Worm (Caenorhabditis elegans) whole organism, late embryonic: ENCODE results near the gene T04F3.3.

Experiments
- C08G9.2 ChIP-seq: sonication (generic microtip); optimal IDR thresholded peaks from 2 replicates; lab custom pipeline; 2016; ENCODE audit warnings: mild to moderate bottlenecking, missing genetic modification characterization, moderate library complexity, missing compliant biosample characterization
- F13H6.1 ChIP-seq: sonication (generic microtip); optimal IDR thresholded peaks from 2 replicates; lab custom pipeline; 2016; ENCODE audit warnings: missing genetic modification characterization, missing compliant biosample characterization
- K02D7.2 ChIP-seq: sonication (generic microtip); optimal IDR thresholded peaks from 2 replicates; lab custom pipeline; 2017; ENCODE audit warnings: mild to moderate bottlenecking, missing genetic modification characterization, missing compliant biosample characterization
- K09A11.1 ChIP-seq: sonication (generic microtip); optimal IDR thresholded peaks from 2 replicates; lab custom pipeline; 2017; ENCODE audit warnings: antibody characterized with exemption, mild to moderate bottlenecking, missing genetic modification characterization, missing compliant biosample characterization; ENCODE audit not compliant: insufficient read depth
- T23F11.4 ChIP-seq: fragments of 200-800 bp; sonication (Bioruptor generic); optimal IDR thresholded peaks from 2 replicates; lab custom pipeline; 2018; ENCODE audit warnings: mild to moderate bottlenecking, missing genetic modification characterization, missing compliant biosample characterization
- ama-1 ChIP-seq: fragments of 150-350 bp; optimal IDR thresholded peaks from 2 replicates; lab custom pipeline; 2014
- ceh-14 ChIP-seq: sonication (generic microtip); optimal IDR thresholded peaks from 2 replicates; lab custom pipeline; 2016; ENCODE audit warnings: missing genotype, missing genetic modification characterization, missing compliant biosample characterization
- ceh-18 ChIP-seq: sonication (generic microtip); optimal IDR thresholded peaks from 2 replicates; lab custom pipeline; 2016; ENCODE audit warnings: missing genetic modification characterization, missing compliant biosample characterization
- ceh-19 ChIP-seq: fragments of 200-800 bp; sonication (Bioruptor generic); optimal IDR thresholded peaks from 2 replicates; lab custom pipeline; 2018; ENCODE audit warnings: mild to moderate bottlenecking, missing genetic modification characterization, missing compliant biosample characterization
- ceh-22 ChIP-seq: sonication (generic microtip); optimal IDR thresholded peaks from 2 replicates; lab custom pipeline; 2017; ENCODE audit warnings: missing biosample characterization, missing genetic modification characterization
- ceh-31 ChIP-seq: sonication (generic microtip); optimal IDR thresholded peaks from 2 replicates; lab custom pipeline; 2016; ENCODE audit warnings: missing genetic modification characterization, missing compliant biosample characterization
- ceh-45 ChIP-seq: fragments of 200-800 bp; sonication (Bioruptor generic); IDR thresholded peaks from 2 replicates; pipeline ENCODE4 v1.3.6; 2022; ENCODE audit warnings: missing genetic modification reagents, missing genetic modification characterization, missing compliant biosample characterization
- ceh-48 ChIP-seq: sonication (generic microtip); optimal IDR thresholded peaks from 2 replicates; lab custom pipeline; 2016; ENCODE audit warnings: missing genetic modification characterization, inconsistent platforms, missing compliant biosample characterization
- ceh-9 ChIP-seq: sonication (generic microtip); optimal IDR thresholded peaks from 2 replicates; lab custom pipeline; 2016; ENCODE audit warnings: mild to moderate bottlenecking, missing genetic modification characterization, inconsistent platforms, missing compliant biosample characterization
- che-1 ChIP-seq: sonication (generic microtip); optimal IDR thresholded peaks from 2 replicates; lab custom pipeline; 2016; ENCODE audit warnings: mild to moderate bottlenecking, missing genetic modification characterization, missing compliant biosample characterization
- dve-1 ChIP-seq: sonication (generic microtip); optimal IDR thresholded peaks from 2 replicates; lab custom pipeline; 2017; ENCODE audit warnings: antibody characterized with exemption, mild to moderate bottlenecking, missing genetic modification characterization, missing compliant biosample characterization
- elt-2 ChIP-seq: sonication (generic microtip); optimal IDR thresholded peaks from 2 replicates; lab custom pipeline; 2016; ENCODE audit warnings: missing genetic modification reagents, missing genetic modification characterization, missing compliant biosample characterization
- elt-4 ChIP-seq: sonication (generic microtip); optimal IDR thresholded peaks from 2 replicates; lab custom pipeline; 2016; ENCODE audit warnings: missing genetic modification characterization, missing compliant biosample characterization
- ets-4 ChIP-seq: sonication (generic microtip); optimal IDR thresholded peaks from 2 replicates; lab custom pipeline; 2016; ENCODE audit warnings: missing genetic modification characterization, missing compliant biosample characterization
- eyg-1 ChIP-seq: sonication (generic microtip); optimal IDR thresholded peaks from 2 replicates; lab custom pipeline; 2016; ENCODE audit warnings: missing genotype, missing genetic modification characterization, missing compliant biosample characterization
- fkh-10 ChIP-seq: fragments of 150-350 bp; optimal IDR thresholded peaks from 2 replicates; lab custom pipeline; 2014; ENCODE audit warnings: missing biosample characterization, missing genetic modification reagents, missing genetic modification characterization
- gmeb-2 ChIP-seq: sonication (generic microtip); optimal IDR thresholded peaks from 2 replicates; lab custom pipeline; 2016; ENCODE audit warnings: missing genetic modification characterization, inconsistent platforms, missing compliant biosample characterization
- hlh-13 ChIP-seq: fragments of 200-800 bp; sonication (Bioruptor generic); optimal IDR thresholded peaks from 2 replicates; lab custom pipeline; 2018; ENCODE audit warnings: mild to moderate bottlenecking, missing genetic modification characterization, missing compliant biosample characterization
- hlh-6 ChIP-seq: sonication (generic microtip); optimal IDR thresholded peaks from 2 replicates; lab custom pipeline; 2016; ENCODE audit warnings: missing genotype, missing genetic modification characterization, missing compliant biosample characterization
- lin-11 ChIP-seq: fragments of 200-800 bp; sonication (Bioruptor generic); optimal IDR thresholded peaks from 2 replicates; lab custom pipeline; 2018; ENCODE audit warnings: mild to moderate bottlenecking, missing genetic modification characterization, missing compliant biosample characterization
- madf-2 ChIP-seq: sonication (generic microtip); optimal IDR thresholded peaks from 2 replicates; lab custom pipeline; 2017; ENCODE audit warnings: missing genetic modification characterization, missing compliant biosample characterization
- mec-3 ChIP-seq: sonication (generic microtip); optimal IDR thresholded peaks from 2 replicates; lab custom pipeline; 2016; ENCODE audit warnings: borderline replicate concordance, missing genetic modification characterization, missing compliant biosample characterization
- nfya-1 ChIP-seq: sonication (generic microtip); optimal IDR thresholded peaks from 2 replicates; lab custom pipeline; 2017; ENCODE audit warnings: missing genetic modification characterization, mild to moderate bottlenecking, missing compliant biosample characterization, antibody characterized with exemption, moderate library complexity
- nhr-11 ChIP-seq: fragments of 150-350 bp; optimal IDR thresholded peaks from 2 replicates; lab custom pipeline; 2014; ENCODE audit warnings: missing biosample characterization, missing genetic modification characterization
- npax-4 ChIP-seq: sonication (generic microtip); optimal IDR thresholded peaks from 2 replicates; lab custom pipeline; 2016; ENCODE audit warnings: missing genetic modification characterization, missing compliant biosample characterization
- pag-3 ChIP-seq: sonication (generic microtip); optimal IDR thresholded peaks from 2 replicates; lab custom pipeline; 2016; ENCODE audit warnings: missing compliant biosample characterization, missing genetic modification characterization, borderline replicate concordance
- pha-2 ChIP-seq: sonication (generic microtip); optimal IDR thresholded peaks from 2 replicates; lab custom pipeline; 2017; ENCODE audit warnings: mild to moderate bottlenecking, missing genetic modification characterization, missing compliant biosample characterization
- pha-4 ChIP-seq: fragments of 150-350 bp; optimal IDR thresholded peaks from 2 replicates; lab custom pipeline; 2018; ENCODE audit warnings: missing biosample characterization, missing genetic modification reagents, missing genetic modification characterization
- pqm-1 ChIP-seq: sonication (generic microtip); optimal IDR thresholded peaks from 2 replicates; lab custom pipeline; 2016; ENCODE audit warnings: missing genetic modification characterization, missing compliant biosample characterization
- pros-1 ChIP-seq: fragments of 150-350 bp; optimal IDR thresholded peaks from 2 replicates; lab custom pipeline; 2014; ENCODE audit warnings: missing biosample characterization, missing genetic modification reagents, missing genetic modification characterization
- rnt-1 ChIP-seq: sonication (generic microtip); optimal IDR thresholded peaks from 2 replicates; lab custom pipeline; 2016; ENCODE audit warnings: missing genetic modification characterization, missing compliant biosample characterization
- sdc-2 ChIP-seq: sonication (generic microtip); optimal IDR thresholded peaks from 2 replicates; lab custom pipeline; 2016; ENCODE audit warnings: missing genotype, missing genetic modification characterization, missing compliant biosample characterization
- sox-2 ChIP-seq: fragments of 200-800 bp; sonication (Bioruptor generic); IDR thresholded peaks from 2 replicates; pipeline ENCODE4 v1.3.6; 2022; ENCODE audit warnings: missing genetic modification reagents, missing genetic modification characterization, missing compliant biosample characterization
- syd-9 ChIP-seq: sonication (generic microtip); optimal IDR thresholded peaks from 2 replicates; lab custom pipeline; 2016; ENCODE audit warnings: mild to moderate bottlenecking, missing genetic modification characterization, moderate library complexity, missing compliant biosample characterization
- unc-3 ChIP-seq, 2 experiments: fragments of 200-800 bp in 1 of 2; sonication (Bioruptor generic) in 1 of 2; sonication (generic microtip) in 1 of 2; conservative IDR thresholded peaks in 1 of 2; optimal IDR thresholded peaks in 1 of 2; 2 replicates each; pipeline versions ENCODE4 v1.3.6 to Lab custom; 2016 to 2022; ENCODE audit warnings: missing compliant biosample characterization in 2 of 2, missing genetic modification characterization in 2 of 2, missing genetic modification reagents in 1 of 2
- unc-42 ChIP-seq: sonication (generic microtip); optimal IDR thresholded peaks from 2 replicates; lab custom pipeline; 2016; ENCODE audit warnings: missing genotype, missing genetic modification characterization, missing compliant biosample characterization
- unc-55 ChIP-seq: sonication (generic microtip); optimal IDR thresholded peaks from 2 replicates; lab custom pipeline; 2017; ENCODE audit warnings: missing biosample characterization, missing genetic modification reagents, missing genetic modification characterization
- zip-5 ChIP-seq: sonication (generic microtip); optimal IDR thresholded peaks from 2 replicates; lab custom pipeline; 2016; ENCODE audit warnings: missing genetic modification characterization, missing compliant biosample characterization

T04F3.3 gene

DNA sequence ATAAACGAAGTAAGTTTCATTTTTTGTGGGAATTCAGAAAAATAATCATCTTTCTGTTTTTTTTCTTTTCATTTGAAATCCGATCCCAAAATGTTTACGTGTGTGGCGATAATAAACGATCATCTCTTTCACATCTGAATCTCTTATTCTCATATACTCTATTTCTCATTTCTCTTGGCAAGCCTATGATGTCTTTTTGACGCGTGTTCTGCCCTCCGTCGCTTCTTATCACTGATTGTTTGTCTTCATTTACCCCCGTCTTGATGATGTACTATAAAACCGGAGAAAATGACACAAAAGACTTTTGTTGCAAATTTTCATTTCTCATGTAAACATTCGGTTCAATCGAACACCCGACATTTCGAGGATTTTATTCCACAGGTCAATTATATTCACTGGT, 19.1 kb downstream of the T04F3.3 start:
- TF ChIP-seq ceh-18 (tag; lab: Kevin White, UChicago), result peak; percentile 12
- TF ChIP-seq mec-3 (tag; lab: Kevin White, UChicago), result no peak

DNA sequence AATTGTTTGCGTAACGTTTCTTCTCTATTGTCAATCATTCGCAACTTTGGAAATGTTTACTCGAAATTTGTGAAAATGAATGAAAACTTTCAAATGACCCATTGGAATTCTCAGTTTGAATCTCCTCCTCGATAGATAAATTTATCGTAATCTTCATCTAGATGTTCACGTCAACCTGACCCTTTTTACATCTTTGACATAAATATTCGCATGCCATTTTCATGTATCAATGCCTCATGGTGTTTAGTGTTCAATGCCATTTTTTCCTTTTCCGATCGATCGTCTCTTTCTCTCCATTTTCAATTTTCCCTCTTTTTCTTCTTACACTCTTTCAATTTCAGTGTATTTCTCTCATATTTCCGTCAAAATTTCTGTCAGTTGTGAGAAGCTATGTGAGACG, 20.6 kb downstream of the T04F3.3 start:
- no peak for TF ChIP-seq ceh-31
- no peak for TF ChIP-seq syd-9 (tag; lab: Kevin White, UChicago)
- TF ChIP-seq eyg-1 (tag; lab: Kevin White, UChicago), result no peak
- TF ChIP-seq K09A11.1 (tag; lab: Kevin White, UChicago), result no peak
- no peak for TF ChIP-seq ets-4 (tag; lab: Kevin White, UChicago)
- no peak for TF ChIP-seq elt-2
- no peak for TF ChIP-seq sdc-2 (tag; lab: Kevin White, UChicago)
- no peak for TF ChIP-seq pros-1 (tag; lab: Kevin White, UChicago)

DNA sequence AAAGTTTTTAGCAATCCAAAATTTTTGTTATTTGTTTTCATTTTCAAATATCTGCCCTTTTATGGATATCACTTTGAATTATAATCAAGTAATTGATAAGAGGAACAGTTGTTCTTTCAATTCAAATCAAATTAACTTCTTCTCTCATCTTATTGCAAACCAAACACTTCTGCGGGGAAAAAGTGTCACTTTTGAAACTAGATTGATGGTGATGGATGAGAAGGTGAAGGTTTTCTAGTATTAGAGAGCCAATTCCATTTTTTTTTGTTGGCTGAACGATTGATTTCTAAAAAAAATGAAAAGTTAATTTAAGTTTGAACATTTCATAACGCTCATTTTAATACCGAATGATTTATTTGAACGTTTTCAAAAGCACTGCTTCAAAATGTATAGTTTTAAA, 21.1 kb downstream of the T04F3.3 start:
- no peak for TF ChIP-seq hlh-6 (tag; lab: Kevin White, UChicago)
- TF ChIP-seq pha-2 (tag; lab: Kevin White, UChicago), result no peak
- TF ChIP-seq T23F11.4 (GFP tag; lab: Kevin White, UChicago), result no peak
- TF ChIP-seq K02D7.2 (tag; lab: Kevin White, UChicago), result no peak
- no peak for TF ChIP-seq ceh-9 (tag; lab: Kevin White, UChicago)
- peak; percentile 88 for TF ChIP-seq unc-55 (GFP tag; lab: Kevin White, UChicago)
- no peak for TF ChIP-seq fkh-10
- TF ChIP-seq ceh-14 (tag; lab: Kevin White, UChicago), result no peak

DNA sequence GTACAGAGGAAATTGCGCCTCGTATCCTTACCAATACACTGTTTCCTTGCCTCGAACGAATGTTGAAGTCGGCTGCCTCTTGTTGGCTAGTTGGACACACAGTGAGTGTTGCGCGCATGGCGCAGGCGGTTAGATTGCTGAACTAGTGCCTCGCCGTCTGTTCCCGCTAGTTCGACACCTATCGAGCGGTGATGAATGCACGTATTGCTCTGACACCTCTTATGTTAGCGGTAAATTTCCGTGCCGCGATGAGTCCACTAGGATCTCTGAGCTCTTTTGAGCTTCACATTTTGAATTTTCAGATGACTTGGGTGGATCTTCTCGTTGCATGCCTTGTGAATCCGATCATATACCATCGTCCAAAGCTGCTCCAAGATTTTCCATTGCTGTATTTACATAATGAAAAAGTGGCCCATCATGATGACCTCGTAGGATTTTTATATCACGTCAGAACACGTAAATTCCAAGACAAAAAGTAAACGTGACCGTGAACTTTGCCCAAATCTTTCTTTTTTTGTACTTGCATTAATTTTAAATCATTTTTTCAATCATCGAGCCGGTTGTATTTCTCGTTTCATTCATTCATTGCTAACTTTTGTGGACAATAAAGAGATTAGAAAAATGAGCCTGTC, 24.2 kb downstream of the T04F3.3 start, which contains the start of gene F55A11.11:
F55A11.11 (plus strand) TSS at position 341 of the 632 bp plus-strand sequence.
- TF ChIP-seq ets-4 (tag; lab: Kevin White, UChicago), result peak; percentile 63
- TF ChIP-seq unc-3 (GFP tag; conservative IDR thresholded peaks at IDR 0.05; lab: Robert Waterston, UW), result peak; percentile 93
- peak; percentile 92 for TF ChIP-seq unc-3 (tag; optimal IDR thresholded peaks at IDR 0.05; lab: Kevin White, UChicago)
- no peak for TF ChIP-seq unc-42 (tag; lab: Kevin White, UChicago)
- peak; percentile 87 for TF ChIP-seq F13H6.1 (tag; lab: Kevin White, UChicago)
- TF ChIP-seq dve-1 (tag; lab: Kevin White, UChicago), result peak; percentile 89
- peak; percentile 81 for TF ChIP-seq nfya-1
- TF ChIP-seq elt-2, result peak; percentile 96
- TF ChIP-seq npax-4 (tag; lab: Kevin White, UChicago), result peak; percentile 90
- TF ChIP-seq hlh-13, result peak; percentile 94
- TF ChIP-seq ceh-31, result peak; percentile 85
- TF ChIP-seq nhr-11 (tag; lab: Kevin White, UChicago), result no peak
- peak; percentile 95 for TF ChIP-seq syd-9 (tag; lab: Kevin White, UChicago)
- TF ChIP-seq rnt-1 (tag; lab: Kevin White, UChicago), result peak; percentile 92
- TF ChIP-seq zip-5, result peak; percentile 79
- TF ChIP-seq che-1 (tag; lab: Kevin White, UChicago), result peak; percentile 95
- peak; percentile 44 for TF ChIP-seq ceh-22
- peak; percentile 95 for TF ChIP-seq pqm-1
- peak; percentile 89 for TF ChIP-seq sox-2 (GFP tag; lab: Robert Waterston, UW)
- TF ChIP-seq sdc-2 (tag; lab: Kevin White, UChicago), result peak; percentile 87
- peak; percentile 75 for TF ChIP-seq pag-3 (tag; lab: Kevin White, UChicago)
- TF ChIP-seq ceh-19 (GFP tag; lab: Kevin White, UChicago), result peak; percentile 96
- TF ChIP-seq K09A11.1 (tag; lab: Kevin White, UChicago), result peak; percentile 78
- no peak for TF ChIP-seq ama-1 (lab: Kevin White, UChicago)
- TF ChIP-seq eyg-1 (tag; lab: Kevin White, UChicago), result peak; percentile 89
- TF ChIP-seq fkh-10, result peak; percentile 85
- TF ChIP-seq ceh-48 (tag; lab: Kevin White, UChicago), result peak; percentile 91
- peak; percentile 98 for TF ChIP-seq pha-2 (tag; lab: Kevin White, UChicago)
- TF ChIP-seq C08G9.2 (tag; lab: Kevin White, UChicago), result peak; percentile 82
- peak; percentile 81; the same call in 1 of the 2 replicates for TF ChIP-seq ceh-45 (GFP tag; lab: Robert Waterston, UW)
- TF ChIP-seq madf-2 (tag; lab: Kevin White, UChicago), result peak; percentile 91
- peak; percentile 94 for TF ChIP-seq gmeb-2 (tag; lab: Kevin White, UChicago)
- peak; percentile 52 for TF ChIP-seq elt-4 (tag; lab: Kevin White, UChicago)
- peak; percentile 88 for TF ChIP-seq ceh-9 (tag; lab: Kevin White, UChicago)
- TF ChIP-seq hlh-6 (tag; lab: Kevin White, UChicago), result peak; percentile 93
- TF ChIP-seq pha-4 (tag; lab: Kevin White, UChicago), result no peak
- TF ChIP-seq lin-11 (tag; lab: Kevin White, UChicago), result peak; percentile 91
